Fruit fly (Drosophila melanogaster) whole organism, embryonic: ENCODE data around the gene CG5013.

ENCODE experiments used
- CG10147 ChIP-seq: fragments of 200-800 bp; sonication (Bioruptor generic); optimal IDR thresholded peaks from 2 replicates; lab custom pipeline; 2019; ENCODE audit warnings: missing biosample characterization, mild to moderate bottlenecking, missing genetic modification characterization, moderate library complexity
- CG10321 ChIP-seq: fragments of 200-800 bp; sonication (Bioruptor generic); IDR thresholded peaks from 2 replicates; pipeline ENCODE4 v1.3.6; 2022; ENCODE audit warnings: missing biosample characterization, missing genetic modification characterization
- CG10366 ChIP-seq: fragments of 200-800 bp; sonication (Bioruptor generic); IDR thresholded peaks from 2 replicates; pipeline ENCODE4 v1.3.6; 2022; ENCODE audit warnings: missing biosample characterization, missing genetic modification characterization
- CG13894 ChIP-seq: fragments of 200-800 bp; sonication (Bioruptor generic); optimal IDR thresholded peaks from 3 replicates; lab custom pipeline; 2018; ENCODE audit warnings: missing biosample characterization, mild to moderate bottlenecking, missing genetic modification characterization, moderate library complexity
- CG14860 ChIP-seq: fragments of 200-800 bp; sonication (Bioruptor generic); IDR thresholded peaks from 3 replicates; pipeline ENCODE4 v1.3.6; 2022; ENCODE audit warnings: missing biosample characterization, missing genetic modification characterization; ENCODE audit not compliant: partially characterized antibody
- CG15601 ChIP-seq: fragments of 200-800 bp; sonication (Bioruptor generic); optimal IDR thresholded peaks from 3 replicates; lab custom pipeline; 2019; ENCODE audit warnings: missing biosample characterization, mild to moderate bottlenecking, missing genetic modification characterization, moderate library complexity
- CG1603 ChIP-seq: fragments of 200-800 bp; sonication (Bioruptor generic); optimal IDR thresholded peaks from 2 replicates; lab custom pipeline; 2019; ENCODE audit warnings: missing biosample characterization, mild to moderate bottlenecking, missing genetic modification characterization, moderate library complexity
- CG17568 ChIP-seq: fragments of 200-800 bp; sonication (Bioruptor generic); optimal IDR thresholded peaks from 2 replicates; lab custom pipeline; 2018; ENCODE audit warnings: missing biosample characterization, mild to moderate bottlenecking, missing genetic modification characterization, moderate library complexity
- CG17612 ChIP-seq: fragments of 200-800 bp; sonication (Bioruptor generic); IDR thresholded peaks from 2 replicates; pipeline ENCODE4 v1.3.6; 2022; ENCODE audit warnings: missing biosample characterization, missing genetic modification characterization
- CG18764 ChIP-seq: fragments of 200-800 bp; sonication (Bioruptor generic); optimal IDR thresholded peaks from 3 replicates; lab custom pipeline; 2016; ENCODE audit warnings: missing biosample characterization, missing genetic modification characterization
- CG42726 ChIP-seq: fragments of 200-800 bp; sonication (Bioruptor generic); IDR thresholded peaks from 2 replicates; pipeline ENCODE4 v1.3.6; 2022; ENCODE audit warnings: missing biosample characterization, missing genetic modification characterization; ENCODE audit not compliant: partially characterized antibody
- CG4360 ChIP-seq: fragments of 200-800 bp; sonication (Bioruptor generic); IDR thresholded peaks from 2 replicates; pipeline ENCODE4 v1.3.6; 2022; ENCODE audit warnings: missing biosample characterization, missing genetic modification characterization
- CG4707 ChIP-seq: fragments of 200-800 bp; sonication (Bioruptor generic); optimal IDR thresholded peaks from 2 replicates; lab custom pipeline; 2018; ENCODE audit warnings: missing biosample characterization, mild to moderate bottlenecking, missing genetic modification characterization, moderate library complexity
- CG6683 ChIP-seq: fragments of 200-800 bp; sonication (Bioruptor generic); optimal IDR thresholded peaks from 2 replicates; lab custom pipeline; 2017; ENCODE audit warnings: missing biosample characterization, mild to moderate bottlenecking, missing genetic modification characterization, missing genetic modification reagents
- CG6854 ChIP-seq: fragments of 200-800 bp; sonication (Bioruptor generic); optimal IDR thresholded peaks from 3 replicates; lab custom pipeline; 2017; ENCODE audit warnings: missing biosample characterization, mild to moderate bottlenecking, missing genetic modification characterization
- CG9609 ChIP-seq: fragments of 200-800 bp; sonication (Bioruptor generic); optimal IDR thresholded peaks from 3 replicates; lab custom pipeline; 2016; ENCODE audit warnings: missing biosample characterization, missing genetic modification characterization
- HLH54F ChIP-seq: fragments of 200-800 bp; sonication (Bioruptor generic); optimal IDR thresholded peaks from 3 replicates; lab custom pipeline; 2016; ENCODE audit warnings: missing biosample characterization, missing genetic modification characterization
- HLHmδ ChIP-seq: fragments of 200-800 bp; sonication (Bioruptor generic); optimal IDR thresholded peaks from 2 replicates; lab custom pipeline; 2018; ENCODE audit warnings: missing biosample characterization, mild to moderate bottlenecking, missing genetic modification characterization, moderate library complexity
- Hmx ChIP-seq: fragments of 200-800 bp; sonication (Bioruptor generic); optimal IDR thresholded peaks from 2 replicates; lab custom pipeline; 2016; ENCODE audit warnings: missing biosample characterization, missing genetic modification characterization
- Kr ChIP-seq: fragments of 200-800 bp; sonication (Bioruptor generic); optimal IDR thresholded peaks from 2 replicates; lab custom pipeline; 2017; ENCODE audit warnings: missing biosample characterization, mild to moderate bottlenecking, missing genetic modification characterization
- Mrtf ChIP-seq: fragments of 200-800 bp; sonication (Bioruptor generic); IDR thresholded peaks from 3 replicates; pipeline ENCODE4 v1.3.6; 2022; ENCODE audit warnings: missing biosample characterization, missing genetic modification characterization
- NC2α ChIP-seq: fragments of 200-800 bp; sonication (Bioruptor generic); optimal IDR thresholded peaks from 2 replicates; lab custom pipeline; 2016; ENCODE audit warnings: missing biosample characterization, missing genetic modification characterization
- Side ChIP-seq: fragments of 200-800 bp; sonication (Bioruptor generic); optimal IDR thresholded peaks from 2 replicates; lab custom pipeline; 2016; ENCODE audit warnings: missing biosample characterization, missing genetic modification characterization
- Spps ChIP-seq: fragments of 200-800 bp; sonication (Bioruptor generic); optimal IDR thresholded peaks from 2 replicates; lab custom pipeline; 2018; ENCODE audit warnings: missing biosample characterization, mild to moderate bottlenecking, missing genetic modification characterization
- ash1 ChIP-seq: fragments of 200-800 bp; sonication (Bioruptor generic); optimal IDR thresholded peaks from 2 replicates; lab custom pipeline; 2018; ENCODE audit warnings: missing biosample characterization, mild to moderate bottlenecking, missing genetic modification characterization
- ato ChIP-seq: fragments of 200-800 bp; sonication (Bioruptor generic); IDR thresholded peaks from 2 replicates; pipeline ENCODE4 v1.3.6; 2022; ENCODE audit warnings: missing biosample characterization, missing genetic modification characterization; ENCODE audit not compliant: partially characterized antibody
- bsh ChIP-seq, 2 experiments: fragments of 200-800 bp; sonication (Bioruptor generic); optimal IDR thresholded peaks; 2 replicates each; lab custom pipeline; 2017 to 2018; ENCODE audit warnings: mild to moderate bottlenecking in 2 of 2, missing biosample characterization in 2 of 2, missing genetic modification characterization in 2 of 2, moderate library complexity in 1 of 2
- cato ChIP-seq: fragments of 200-800 bp; sonication (Bioruptor generic); optimal IDR thresholded peaks from 2 replicates; lab custom pipeline; 2016; ENCODE audit warnings: missing biosample characterization, missing genetic modification characterization, borderline replicate concordance
- da ChIP-seq: fragments of 200-800 bp; sonication (Bioruptor generic); optimal IDR thresholded peaks from 2 replicates; lab custom pipeline; 2016; ENCODE audit warnings: missing biosample characterization, missing genetic modification characterization
- disco-r ChIP-seq: fragments of 200-800 bp; sonication (Bioruptor generic); optimal IDR thresholded peaks from 2 replicates; lab custom pipeline; 2016; ENCODE audit warnings: missing biosample characterization, missing genetic modification characterization
- eyg ChIP-seq: fragments of 200-800 bp; sonication (Bioruptor generic); optimal IDR thresholded peaks from 3 replicates; lab custom pipeline; 2016; ENCODE audit warnings: missing biosample characterization, missing genetic modification characterization
- gfzf ChIP-seq: fragments of 200-800 bp; sonication (Bioruptor generic); optimal IDR thresholded peaks from 2 replicates; lab custom pipeline; 2016; ENCODE audit warnings: missing biosample characterization, mild to moderate bottlenecking, missing genetic modification characterization, moderate library complexity
- grau ChIP-seq: fragments of 200-800 bp; optimal IDR thresholded peaks from 3 replicates; lab custom pipeline; 2019; ENCODE audit warnings: missing biosample characterization, mild to moderate bottlenecking, missing genetic modification characterization, moderate library complexity
- gro ChIP-seq: fragments of 200-800 bp; sonication (Bioruptor generic); optimal IDR thresholded peaks from 2 replicates; lab custom pipeline; 2016; ENCODE audit warnings: missing biosample characterization, missing genetic modification characterization
- gsb-n ChIP-seq: fragments of 200-800 bp; sonication (Bioruptor generic); optimal IDR thresholded peaks from 3 replicates; lab custom pipeline; 2018; ENCODE audit warnings: missing biosample characterization, mild to moderate bottlenecking, missing genetic modification characterization
- jing ChIP-seq: fragments of 200-800 bp; sonication (Bioruptor generic); optimal IDR thresholded peaks from 2 replicates; lab custom pipeline; 2018; ENCODE audit warnings: missing biosample characterization, mild to moderate bottlenecking, missing genetic modification characterization
- lab ChIP-seq: fragments of 200-800 bp; sonication (Bioruptor generic); optimal IDR thresholded peaks from 3 replicates; lab custom pipeline; 2017; ENCODE audit warnings: missing biosample characterization, missing genetic modification characterization, mild to moderate bottlenecking, moderate library complexity, missing genetic modification reagents
- lov ChIP-seq, 2 experiments: fragments of 200-800 bp in 1 of 2; fragments of >200 bp in 1 of 2; sonication (Bioruptor generic) in 1 of 2; IDR thresholded peaks in 1 of 2; optimal IDR thresholded peaks in 1 of 2; 2 replicates in 1 of 2; 3 replicates in 1 of 2; pipeline versions ENCODE4 v1.3.6 to Lab custom; 2017 to 2022; ENCODE audit warnings: missing biosample characterization in 1 of 2, missing genetic modification characterization in 1 of 2
- otp ChIP-seq: fragments of 200-800 bp; sonication (Bioruptor generic); IDR thresholded peaks from 3 replicates; pipeline ENCODE4, ENCODE4 v1.3.6; 2022; ENCODE audit warnings: missing biosample characterization, missing genetic modification characterization
- pho ChIP-seq: fragments of 200-800 bp; sonication (Bioruptor generic); optimal IDR thresholded peaks from 2 replicates; lab custom pipeline; 2016; ENCODE audit warnings: missing biosample characterization, missing genetic modification characterization
- pros ChIP-seq: fragments of 200-800 bp; sonication (Bioruptor generic); optimal IDR thresholded peaks from 3 replicates; lab custom pipeline; 2019; ENCODE audit warnings: missing biosample characterization, mild to moderate bottlenecking, missing genetic modification characterization, moderate library complexity
- rib ChIP-seq: fragments of 200-800 bp; sonication (Bioruptor generic); IDR thresholded peaks from 2 replicates; pipeline ENCODE4 v1.3.6; 2022; ENCODE audit warnings: missing biosample characterization, missing genetic modification characterization
- sr ChIP-seq: fragments of 200-800 bp; sonication (Bioruptor generic); IDR thresholded peaks from 3 replicates; pipeline ENCODE4 v1.3.6; 2022; ENCODE audit warnings: missing biosample characterization, missing genetic modification characterization
- ssp ChIP-seq: fragments of 200-800 bp; sonication (Bioruptor generic); IDR thresholded peaks from 2 replicates; pipeline ENCODE4 v1.3.6; 2022; ENCODE audit warnings: missing biosample characterization, missing genetic modification characterization
- stc ChIP-seq: fragments of 200-800 bp; sonication (Bioruptor generic); IDR thresholded peaks from 2 replicates; pipeline ENCODE4 v1.3.6; 2022; ENCODE audit warnings: missing biosample characterization, missing genetic modification characterization
- trem ChIP-seq: fragments of 200-800 bp; optimal IDR thresholded peaks from 3 replicates; lab custom pipeline; 2019; ENCODE audit warnings: missing biosample characterization, mild to moderate bottlenecking, missing genetic modification characterization, moderate library complexity
- vfl ChIP-seq: fragments of 200-800 bp; sonication (Bioruptor generic); optimal IDR thresholded peaks from 2 replicates; lab custom pipeline; 2016; ENCODE audit warnings: missing biosample characterization, missing genetic modification characterization
- vnd ChIP-seq: fragments of 200-800 bp; sonication (Bioruptor generic); IDR thresholded peaks from 3 replicates; pipeline ENCODE4 v1.3.6; 2022; ENCODE audit warnings: missing biosample characterization, missing genetic modification characterization; ENCODE audit not compliant: partially characterized antibody
- zfh2 ChIP-seq: fragments of 200-800 bp; sonication (Bioruptor generic); optimal IDR thresholded peaks from 2 replicates; lab custom pipeline; 2016; ENCODE audit warnings: missing biosample characterization, missing genetic modification characterization

The CG5013 gene

dm6 chr3R:16025587-16026223 lies 23.8 kb upstream of the CG5013 start, which contains the start of gene pnr (continued):
- no peak for TF ChIP-seq CG17568 (GFP tag; lab: Kevin White, UChicago)
- peak; percentile 21 for TF ChIP-seq HLHmδ
- no peak for TF ChIP-seq eyg (GFP tag; lab: Kevin White, UChicago)
- peak; percentile 48 for TF ChIP-seq Kr (GFP tag; lab: Kevin White, UChicago)
- TF ChIP-seq Mrtf (GFP tag; lab: Robert Waterston, UW): no peak
- TF ChIP-seq NC2α: no peak
- TF ChIP-seq CG17612 (GFP tag; lab: Robert Waterston, UW): no peak
- TF ChIP-seq CG42726 (GFP tag; lab: Robert Waterston, UW): peak; percentile 70; the same call in 1 of the 2 replicates
- TF ChIP-seq pho (GFP tag; lab: Kevin White, UChicago): no peak
- TF ChIP-seq CG14860 (GFP tag; lab: Robert Waterston, UW): no peak
- TF ChIP-seq CG10147 (GFP tag; lab: Kevin White, UChicago): no peak
- TF ChIP-seq Spps (tag; lab: Kevin White, UChicago): peak; percentile 13
- TF ChIP-seq ssp: no peak
- no peak for TF ChIP-seq CG4707 (GFP tag; lab: Kevin White, UChicago)
- TF ChIP-seq CG13894 (tag; lab: Kevin White, UChicago): no peak
- TF ChIP-seq sr (GFP tag; lab: Robert Waterston, UW): peak; percentile 34; the same call in 1 of the 3 replicates
- no peak for TF ChIP-seq HLH54F
- TF ChIP-seq otp (GFP tag; lab: Robert Waterston, UW): 0 out of 3 replicates have a peak, but pooled peaks have one; percentile 63
- peak; percentile 20 for TF ChIP-seq Side (GFP tag; lab: Kevin White, UChicago)
- peak; percentile 5 for TF ChIP-seq gfzf (GFP tag; lab: Kevin White, UChicago)
- no peak for TF ChIP-seq ash1 (GFP tag; lab: Kevin White, UChicago)
- TF ChIP-seq jing (GFP tag; lab: Kevin White, UChicago): no peak
- TF ChIP-seq CG1603 (tag; lab: Kevin White, UChicago): peak; percentile 19
- no peak for TF ChIP-seq gro (GFP tag; lab: Kevin White, UChicago)
- TF ChIP-seq lab: peak; percentile 36
- peak; percentile 94 for TF ChIP-seq CG10321
- TF ChIP-seq trem (tag; lab: Kevin White, UChicago): no peak
- peak; percentile 33 for TF ChIP-seq pros (GFP tag; lab: Kevin White, UChicago)
- TF ChIP-seq gsb-n: peak; percentile 37
- TF ChIP-seq zfh2 (GFP tag; lab: Kevin White, UChicago): no peak
- TF ChIP-seq CG9609 (GFP tag; lab: Kevin White, UChicago): no peak
- no peak; the same call in 1 of the 2 replicates for TF ChIP-seq ato (GFP tag; lab: Robert Waterston, UW)
- no peak for TF ChIP-seq CG6854 (GFP tag; lab: Kevin White, UChicago)
- TF ChIP-seq Hmx (GFP tag; lab: Kevin White, UChicago): no peak
- no peak for TF ChIP-seq rib
- peak; percentile 67 for TF ChIP-seq CG4360
- no peak for TF ChIP-seq bsh (GFP tag; optimal IDR thresholded peaks at IDR 0.05; lab: Kevin White, UChicago)
- no peak for TF ChIP-seq CG18764
- TF ChIP-seq grau (tag; lab: Kevin White, UChicago): no peak
- no peak for TF ChIP-seq vnd
- TF ChIP-seq CG10366 (GFP tag; lab: Robert Waterston, UW): no peak
- TF ChIP-seq vfl: no peak
- TF ChIP-seq stc (GFP tag; lab: Robert Waterston, UW): no peak
- TF ChIP-seq disco-r (GFP tag; lab: Kevin White, UChicago): no peak
- TF ChIP-seq CG6683 (GFP tag; lab: Kevin White, UChicago): no peak
- TF ChIP-seq cato (GFP tag; lab: Kevin White, UChicago): no peak
- no peak for TF ChIP-seq da (GFP tag; lab: Kevin White, UChicago)
- TF ChIP-seq lov (optimal IDR thresholded peaks at IDR 0.05; lab: Kevin White, UChicago): no peak
- TF ChIP-seq lov (GFP tag; IDR thresholded peaks at IDR 0.05; lab: Robert Waterston, UW): 0 out of 3 replicates have a peak, but pooled peaks have one; percentile 29
- peak; percentile 11 for TF ChIP-seq CG15601 (tag; lab: Kevin White, UChicago)
